Fruit fly (Drosophila melanogaster) whole organism: Measurements from ENCODE around the gene glo.

Experiments
- CG8478 ChIP-seq: fragments of >200 bp; optimal IDR thresholded peaks from 2 replicates; lab custom pipeline; 2018; ENCODE audit warnings: inconsistent platforms
- Dll ChIP-seq: fragments of >200 bp; optimal IDR thresholded peaks from 2 replicates; lab custom pipeline; 2017
- EcR ChIP-seq, 2 experiments: fragments of >200 bp; optimal IDR thresholded peaks; 2 replicates each; lab custom pipeline; 2017; ENCODE audit warnings: missing biosample characterization in 2 of 2, missing genetic modification characterization in 2 of 2, missing genetic modification reagents in 2 of 2
- pan ChIP-seq: fragments of >200 bp; optimal IDR thresholded peaks from 2 replicates; lab custom pipeline; 2017
- psq ChIP-seq: fragments of >200 bp; optimal IDR thresholded peaks from 2 replicates; lab custom pipeline; 2017
- usp ChIP-seq: fragments of >200 bp; optimal IDR thresholded peaks from 2 replicates; lab custom pipeline; 2017; ENCODE audit warnings: missing biosample characterization, missing genetic modification characterization, mixed read lengths

glo gene

dm6 chr3R:11833406-11833805, 14.2 kb upstream of the glo start:
- TF ChIP-seq usp (GFP tag; lab: Kevin White, UChicago) (no peak), pan (lab: Kevin White, UChicago) (no peak), EcR (GFP tag; optimal IDR thresholded peaks at IDR 0.05; lab: Kevin White, UChicago) (no peak), Dll (lab: Kevin White, UChicago) (no peak), CG8478 (lab: Kevin White, UChicago) (no peak), psq (lab: Kevin White, UChicago) (no peak)

DNA sequence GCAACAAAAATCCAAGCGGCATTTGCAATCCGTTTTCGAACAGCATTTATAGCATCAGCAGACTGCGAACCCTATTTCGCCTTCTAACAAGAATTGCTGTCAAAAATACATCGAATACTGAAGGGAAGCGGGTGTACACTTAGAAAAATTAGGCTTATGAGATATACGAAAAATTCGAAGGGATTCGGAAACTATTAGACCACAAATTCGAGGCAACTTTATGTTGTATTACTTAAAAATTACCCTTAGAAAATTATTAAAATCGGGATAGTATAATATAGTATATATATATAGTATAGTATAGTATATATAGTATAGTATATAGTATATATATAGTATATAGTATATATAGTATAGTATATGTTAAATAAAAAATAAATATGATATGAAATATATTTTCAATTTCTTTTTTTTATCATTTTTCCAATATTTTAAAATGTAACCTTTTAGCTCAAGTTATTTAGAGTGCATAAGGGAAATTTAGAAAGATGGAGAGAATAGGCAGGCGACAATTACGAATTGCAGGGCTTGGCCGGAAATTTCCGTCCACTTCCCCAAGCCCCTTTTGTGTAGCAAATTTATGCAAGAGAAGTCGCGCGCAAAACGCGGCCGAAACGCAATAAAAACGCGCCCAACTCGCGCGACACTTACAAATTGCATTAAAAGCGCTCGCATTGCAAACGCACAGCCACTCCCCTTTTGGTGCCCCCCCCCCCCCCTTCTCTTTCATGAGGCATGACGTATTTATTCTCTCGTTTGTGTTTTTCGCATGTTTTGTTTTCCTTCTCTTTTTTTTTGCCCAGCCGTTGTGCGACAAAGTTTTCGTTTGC, 11.8 kb upstream of the glo start:
- TF ChIP-seq usp (GFP tag; lab: Kevin White, UChicago) = no peak
- TF ChIP-seq EcR (GFP tag; optimal IDR thresholded peaks at IDR 0.05; lab: Kevin White, UChicago) = no peak
- no peak for TF ChIP-seq pan (lab: Kevin White, UChicago)
- no peak for TF ChIP-seq Dll (lab: Kevin White, UChicago)

- TF ChIP-seq Dll (lab: Kevin White, UChicago) = no peak
- TF ChIP-seq CG8478 (lab: Kevin White, UChicago) = no peak
- TF ChIP-seq psq (lab: Kevin White, UChicago) = no peak
- no peak for TF ChIP-seq pan (lab: Kevin White, UChicago)
- TF ChIP-seq EcR (GFP tag; optimal IDR thresholded peaks at IDR 0.05; lab: Kevin White, UChicago) = no peak
- no peak for TF ChIP-seq usp (GFP tag; lab: Kevin White, UChicago)
Measured at dm6 chr3R:11822266-11822665, 3.0 kb upstream of the glo start, which contains the start of gene Kyat. Kyat (minus strand) TSS chr3R:11822493.

- no peak for TF ChIP-seq CG8478 (lab: Kevin White, UChicago)
- TF ChIP-seq usp (GFP tag; lab: Kevin White, UChicago) = no peak
- TF ChIP-seq pan (lab: Kevin White, UChicago) = no peak
Measured at dm6 chr3R:11821800-11822199, 2.6 kb upstream of the glo start.

- TF ChIP-seq Dll (lab: Kevin White, UChicago) = no peak
- TF ChIP-seq EcR (GFP tag; optimal IDR thresholded peaks at IDR 0.05; lab: Kevin White, UChicago) = no peak
Measured at dm6 chr3R:11820148-11820547, 928 bp upstream of the glo start.

DNA sequence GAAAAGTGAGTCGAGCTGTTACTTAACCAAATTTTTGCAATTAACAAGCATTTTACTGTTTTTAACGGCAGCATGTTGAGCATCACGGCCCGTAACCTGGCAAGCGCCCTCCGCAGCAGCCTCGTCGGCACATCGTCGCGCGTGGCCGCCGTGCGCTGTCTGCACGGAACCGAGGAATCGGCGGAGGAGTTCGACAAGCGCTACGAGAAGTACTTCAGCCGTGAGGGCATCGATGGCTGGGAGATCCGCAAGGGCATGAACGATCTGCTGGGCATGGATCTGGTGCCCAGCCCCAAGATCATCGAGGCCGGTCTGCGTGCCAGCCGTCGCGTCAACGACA, 390 bp upstream of the glo start:
- TF ChIP-seq CG8478 (lab: Kevin White, UChicago) = no peak
- no peak for TF ChIP-seq pan (lab: Kevin White, UChicago)
- TF ChIP-seq EcR (GFP tag; optimal IDR thresholded peaks at IDR 0.05; lab: Kevin White, UChicago) = no peak

DNA sequence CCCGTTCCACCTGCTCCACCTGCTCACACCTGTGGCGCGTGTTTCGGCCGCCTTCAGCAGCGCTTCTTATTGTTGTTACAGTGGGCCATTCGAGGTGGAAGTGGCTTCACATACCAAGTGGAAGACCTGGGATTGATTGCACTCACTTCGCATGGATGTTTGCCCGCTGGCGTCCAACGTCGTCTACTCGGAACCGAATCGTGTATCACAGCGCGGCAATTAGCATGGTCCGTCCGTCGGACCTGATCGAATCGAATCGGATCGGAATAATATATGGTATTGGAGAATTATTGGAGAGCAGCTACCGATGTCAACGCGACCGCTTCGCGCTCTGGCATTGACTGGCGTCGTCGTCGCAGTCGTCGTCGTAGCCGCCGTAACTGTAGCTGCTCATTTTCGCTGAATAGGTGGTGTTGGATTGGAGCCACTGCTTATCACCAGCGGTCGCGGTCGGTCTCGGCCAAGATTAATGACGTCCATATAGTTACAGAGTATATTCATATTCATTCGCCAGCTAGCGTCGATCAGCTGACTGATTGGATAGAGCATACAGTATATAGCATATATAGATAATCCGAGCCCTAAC, 6.2 kb downstream of the glo start, which contains the start of gene ClC-a:
ClC-a (minus strand) TSS at position 327 of the 586 bp plus-strand sequence.
- no peak for TF ChIP-seq CG8478 (lab: Kevin White, UChicago)
- TF ChIP-seq EcR (GFP tag; optimal IDR thresholded peaks at IDR 0.05; lab: Kevin White, UChicago) = no peak
- no peak for TF ChIP-seq psq (lab: Kevin White, UChicago)
- no peak for TF ChIP-seq Dll (lab: Kevin White, UChicago)
- TF ChIP-seq pan (lab: Kevin White, UChicago) = no peak
- no peak for TF ChIP-seq usp (GFP tag; lab: Kevin White, UChicago)

- no peak for TF ChIP-seq pan (lab: Kevin White, UChicago)
- TF ChIP-seq psq (lab: Kevin White, UChicago) = no peak
- TF ChIP-seq EcR (GFP tag; optimal IDR thresholded peaks at IDR 0.05; lab: Kevin White, UChicago) = no peak
Measured at dm6 chr3R:11812479-11812878, 6.7 kb downstream of the glo start.

DNA sequence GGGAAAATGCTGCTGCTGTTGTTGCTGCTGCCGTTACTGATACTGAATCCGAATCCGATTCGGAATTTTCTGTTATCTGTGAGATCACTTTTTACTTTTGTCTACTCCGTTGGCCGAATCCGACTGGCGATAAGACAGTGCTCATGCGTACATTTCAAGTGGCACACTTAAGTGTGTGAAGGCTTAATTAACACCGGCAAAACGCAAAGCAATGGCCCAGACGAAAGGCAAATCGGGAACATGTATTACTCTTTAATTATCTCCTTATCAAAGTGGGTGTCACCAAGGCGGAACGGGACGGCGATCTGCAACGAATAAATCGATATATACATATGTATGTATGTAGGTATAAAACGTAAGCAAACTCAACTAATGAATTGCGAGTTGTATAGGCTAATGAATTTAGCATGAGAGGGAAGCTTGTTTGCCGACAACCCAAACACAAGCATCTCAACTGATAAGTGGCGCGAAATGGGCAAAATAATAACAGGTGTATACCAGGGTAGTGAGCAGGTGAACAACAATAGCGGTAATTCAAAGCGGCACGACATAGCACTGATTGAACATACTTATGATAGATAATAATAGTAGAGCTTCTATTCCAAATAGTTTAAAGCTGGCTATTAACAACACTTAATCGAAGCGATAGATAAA, 8.3 kb downstream of the glo start:
- no peak for TF ChIP-seq Dll (lab: Kevin White, UChicago)
- TF ChIP-seq CG8478 (lab: Kevin White, UChicago) = no peak
- TF ChIP-seq pan (lab: Kevin White, UChicago) = no peak
- TF ChIP-seq psq (lab: Kevin White, UChicago) = no peak
- no peak for TF ChIP-seq usp (GFP tag; lab: Kevin White, UChicago)
- no peak for TF ChIP-seq EcR (GFP tag; optimal IDR thresholded peaks at IDR 0.05; lab: Kevin White, UChicago)

- TF ChIP-seq psq (lab: Kevin White, UChicago) (no peak), pan (lab: Kevin White, UChicago) (no peak), EcR (GFP tag; optimal IDR thresholded peaks at IDR 0.05; lab: Kevin White, UChicago) (no peak), Dll (lab: Kevin White, UChicago) (no peak), CG8478 (lab: Kevin White, UChicago) (no peak)
Measured at dm6 chr3R:11809620-11810019, 9.6 kb downstream of the glo start.

dm6 chr3R:11807641-11808040, 11.6 kb downstream of the glo start:
- TF ChIP-seq EcR (GFP tag; optimal IDR thresholded peaks at IDR 0.05; lab: Kevin White, UChicago) (no peak), psq (lab: Kevin White, UChicago) (no peak), pan (lab: Kevin White, UChicago) (no peak), CG8478 (lab: Kevin White, UChicago) (no peak), usp (GFP tag; lab: Kevin White, UChicago) (no peak), Dll (lab: Kevin White, UChicago) (no peak)
